Worm (Caenorhabditis elegans): ENCODE results near the gene unc-132.

unc-132 gene

DNA sequence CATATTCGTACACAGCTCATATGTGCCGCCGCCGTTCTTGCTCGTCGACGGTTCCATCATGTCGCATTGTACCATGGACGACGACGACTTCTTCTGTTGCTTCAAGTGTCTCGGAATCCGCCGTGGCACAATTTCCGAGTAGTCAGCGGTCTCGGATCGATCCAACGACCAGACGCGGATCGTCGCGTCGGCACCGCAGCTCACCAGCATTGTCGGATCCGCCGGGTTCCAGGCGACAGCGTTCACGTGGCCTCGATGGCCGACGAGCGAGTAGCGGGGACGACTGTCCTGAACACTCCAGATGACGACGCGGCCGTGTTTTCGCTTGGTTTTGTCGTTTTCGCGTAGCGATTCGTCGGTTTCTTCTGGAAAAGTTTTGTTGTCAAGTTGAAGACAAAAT, 63.4 kb downstream of the unc-132 start:
- TF ChIP-seq ama-1 (optimal IDR thresholded peaks at IDR 0.05) (no peak), flt-1 (GFP tag; IDR thresholded peaks at IDR 0.05) (no peak)

Data from whole organism, early embryonic.